Fruit fly (Drosophila melanogaster) whole organism, embryonic: ENCODE data around the gene hbt.

ENCODE experiments used
- Atf3 ChIP-seq: fragments of 200-800 bp; sonication (Bioruptor generic); optimal IDR thresholded peaks from 3 replicates; lab custom pipeline; 2016; ENCODE audit warnings: missing biosample characterization, missing genetic modification characterization
- B-H2 ChIP-seq: fragments of 200-800 bp; sonication (Bioruptor generic); optimal IDR thresholded peaks from 2 replicates; lab custom pipeline; 2018; ENCODE audit warnings: missing biosample characterization, mild to moderate bottlenecking, missing genetic modification characterization
- BtbVII ChIP-seq: fragments of 200-800 bp; sonication (Bioruptor generic); optimal IDR thresholded peaks from 3 replicates; lab custom pipeline; 2017; ENCODE audit warnings: missing biosample characterization, mild to moderate bottlenecking, missing genetic modification characterization
- CG10147 ChIP-seq: fragments of 200-800 bp; sonication (Bioruptor generic); optimal IDR thresholded peaks from 2 replicates; lab custom pipeline; 2019; ENCODE audit warnings: missing biosample characterization, mild to moderate bottlenecking, missing genetic modification characterization, moderate library complexity
- CG10979 ChIP-seq: fragments of 200-800 bp; sonication (Bioruptor generic); optimal IDR thresholded peaks from 2 replicates; lab custom pipeline; 2018; ENCODE audit warnings: missing biosample characterization, mild to moderate bottlenecking, missing genetic modification characterization, moderate library complexity
- CG12155 ChIP-seq: fragments of 200-800 bp; sonication (Bioruptor generic); optimal IDR thresholded peaks from 3 replicates; lab custom pipeline; 2016; ENCODE audit warnings: missing biosample characterization, missing genetic modification characterization
- CG12659 ChIP-seq: fragments of 200-800 bp; sonication (Bioruptor generic); optimal IDR thresholded peaks from 3 replicates; lab custom pipeline; 2017; ENCODE audit warnings: mild to moderate bottlenecking, missing biosample characterization, missing genetic modification reagents, missing genetic modification characterization
- CG15479 ChIP-seq: fragments of 200-800 bp; sonication (Bioruptor generic); optimal IDR thresholded peaks from 3 replicates; lab custom pipeline; 2019; ENCODE audit warnings: missing biosample characterization, mild to moderate bottlenecking, missing genetic modification characterization, moderate library complexity
- CG15514 ChIP-seq: fragments of 200-800 bp; sonication (Bioruptor generic); optimal IDR thresholded peaks from 3 replicates; lab custom pipeline; 2017; ENCODE audit warnings: missing biosample characterization, missing genetic modification characterization, mild to moderate bottlenecking, moderate library complexity, missing genetic modification reagents
- CG15696 ChIP-seq: fragments of 200-800 bp; sonication (Bioruptor generic); optimal IDR thresholded peaks from 2 replicates; lab custom pipeline; 2019; ENCODE audit warnings: missing biosample characterization, mild to moderate bottlenecking, missing genetic modification characterization, moderate library complexity
- CG17829 ChIP-seq: fragments of 200-800 bp; optimal IDR thresholded peaks from 2 replicates; lab custom pipeline; 2019; ENCODE audit warnings: missing biosample characterization, mild to moderate bottlenecking, missing genetic modification characterization, moderate library complexity
- CG18619 ChIP-seq: fragments of 200-800 bp; sonication (Bioruptor generic); optimal IDR thresholded peaks from 3 replicates; lab custom pipeline; 2017; ENCODE audit warnings: missing biosample characterization, mild to moderate bottlenecking, missing genetic modification characterization
- CG31388 ChIP-seq: fragments of 200-800 bp; sonication (Bioruptor generic); optimal IDR thresholded peaks from 2 replicates; lab custom pipeline; 2016; ENCODE audit warnings: missing biosample characterization, missing genetic modification characterization
- CG3281 ChIP-seq: fragments of 200-800 bp; sonication (Bioruptor generic); optimal IDR thresholded peaks from 3 replicates; lab custom pipeline; 2017; ENCODE audit warnings: missing biosample characterization, mild to moderate bottlenecking, missing genetic modification characterization
- CG34422 ChIP-seq: fragments of 200-800 bp; sonication (Bioruptor generic); IDR thresholded peaks from 3 replicates; pipeline ENCODE4 v1.3.6; 2022; ENCODE audit warnings: missing biosample characterization, missing genetic modification characterization
- CG3838 ChIP-seq: fragments of 200-800 bp; sonication (Bioruptor generic); optimal IDR thresholded peaks from 3 replicates; lab custom pipeline; 2016; ENCODE audit warnings: missing biosample characterization, missing genetic modification characterization
- CG3995 ChIP-seq: fragments of 200-800 bp; sonication (Bioruptor generic); optimal IDR thresholded peaks from 3 replicates; lab custom pipeline; 2016; ENCODE audit warnings: missing biosample characterization, missing genetic modification characterization
- CG4854 ChIP-seq: fragments of 200-800 bp; sonication (Bioruptor generic); optimal IDR thresholded peaks from 2 replicates; lab custom pipeline; 2016; ENCODE audit warnings: missing biosample characterization, missing genetic modification characterization, inconsistent platforms
- CG6254 ChIP-seq: fragments of 200-800 bp; sonication (Bioruptor generic); optimal IDR thresholded peaks from 3 replicates; lab custom pipeline; 2017; ENCODE audit warnings: mild to moderate bottlenecking, missing biosample characterization, missing genetic modification reagents, missing genetic modification characterization
- CG7271 ChIP-seq: fragments of 200-800 bp; sonication (Bioruptor generic); optimal IDR thresholded peaks from 2 replicates; lab custom pipeline; 2018; ENCODE audit warnings: missing biosample characterization, mild to moderate bottlenecking, missing genetic modification characterization, moderate library complexity
- CG7745 ChIP-seq: fragments of 200-800 bp; sonication (Bioruptor generic); optimal IDR thresholded peaks from 2 replicates; lab custom pipeline; 2018; ENCODE audit warnings: missing biosample characterization, mild to moderate bottlenecking, missing genetic modification characterization, moderate library complexity
- CG7928 ChIP-seq: fragments of 200-800 bp; sonication (Bioruptor generic); optimal IDR thresholded peaks from 2 replicates; lab custom pipeline; 2017; ENCODE audit warnings: missing biosample characterization, mild to moderate bottlenecking, missing genetic modification characterization
- CG8924 ChIP-seq: fragments of 200-800 bp; optimal IDR thresholded peaks from 3 replicates; lab custom pipeline; 2019; ENCODE audit warnings: missing biosample characterization, mild to moderate bottlenecking, missing genetic modification characterization, moderate library complexity
- CG9876 ChIP-seq: fragments of 200-800 bp; sonication (Bioruptor generic); optimal IDR thresholded peaks from 2 replicates; lab custom pipeline; 2016; ENCODE audit warnings: missing biosample characterization, missing genetic modification characterization
- CHES-1-like ChIP-seq: fragments of 200-800 bp; sonication (Bioruptor generic); optimal IDR thresholded peaks from 2 replicates; lab custom pipeline; 2016; ENCODE audit warnings: missing biosample characterization, missing genetic modification characterization
- Doc2 ChIP-seq: fragments of 200-800 bp; sonication (Bioruptor generic); IDR thresholded peaks from 2 replicates; pipeline ENCODE4 v1.3.6; 2022; ENCODE audit warnings: missing biosample characterization, missing genetic modification characterization
- Dref ChIP-seq: fragments of 200-800 bp; sonication (Bioruptor generic); IDR thresholded peaks from 2 replicates; pipeline ENCODE4 v1.3.6; 2022; ENCODE audit warnings: missing biosample characterization, missing genetic modification characterization
- E2f1 ChIP-seq: fragments of 200-800 bp; sonication (Bioruptor generic); IDR thresholded peaks from 2 replicates; pipeline ENCODE4 v1.3.6; 2022; ENCODE audit warnings: missing biosample characterization, missing genetic modification characterization
- E2f2 ChIP-seq: fragments of 200-800 bp; sonication (Bioruptor generic); IDR thresholded peaks from 2 replicates; pipeline ENCODE4 v1.3.6; 2022; ENCODE audit warnings: missing biosample characterization, missing genetic modification characterization
- Ets97D ChIP-seq: fragments of 200-800 bp; sonication (Bioruptor generic); optimal IDR thresholded peaks from 3 replicates; lab custom pipeline; 2016; ENCODE audit warnings: missing biosample characterization, missing genetic modification characterization
- Fer1 ChIP-seq: fragments of 200-800 bp; sonication (Bioruptor generic); optimal IDR thresholded peaks from 2 replicates; lab custom pipeline; 2017; ENCODE audit warnings: missing biosample characterization, mild to moderate bottlenecking, missing genetic modification characterization
- Fer3 ChIP-seq: fragments of 200-800 bp; sonication (Bioruptor generic); optimal IDR thresholded peaks from 2 replicates; lab custom pipeline; 2018; ENCODE audit warnings: missing biosample characterization, mild to moderate bottlenecking, missing genetic modification characterization, moderate library complexity
- HLH54F ChIP-seq: fragments of 200-800 bp; sonication (Bioruptor generic); optimal IDR thresholded peaks from 3 replicates; lab custom pipeline; 2016; ENCODE audit warnings: missing biosample characterization, missing genetic modification characterization
- Hey ChIP-seq: fragments of 200-800 bp; sonication (Bioruptor generic); optimal IDR thresholded peaks from 3 replicates; lab custom pipeline; 2018; ENCODE audit warnings: missing biosample characterization, mild to moderate bottlenecking, missing genetic modification characterization
- HmgZ ChIP-seq: fragments of 200-800 bp; sonication (Bioruptor generic); optimal IDR thresholded peaks from 2 replicates; lab custom pipeline; 2018; ENCODE audit warnings: missing biosample characterization, mild to moderate bottlenecking, missing genetic modification characterization
- NFAT ChIP-seq: fragments of 200-800 bp; sonication (Bioruptor generic); IDR thresholded peaks from 2 replicates; pipeline ENCODE4 v1.3.6; 2022; ENCODE audit warnings: missing biosample characterization, missing genetic modification characterization
- Spps ChIP-seq: fragments of 200-800 bp; sonication (Bioruptor generic); optimal IDR thresholded peaks from 2 replicates; lab custom pipeline; 2018; ENCODE audit warnings: missing biosample characterization, mild to moderate bottlenecking, missing genetic modification characterization
- Stat92E ChIP-seq, 3 experiments: fragments of >200 bp in 2 of 3; fragments of 200-800 bp in 1 of 3; sonication (Bioruptor generic) in 1 of 3; optimal IDR thresholded peaks; 2 replicates each; lab custom pipeline; 2017 to 2019; ENCODE audit warnings: missing biosample characterization in 3 of 3, missing genetic modification characterization in 3 of 3, mild to moderate bottlenecking in 1 of 3, moderate library complexity in 1 of 3
- ab ChIP-seq: fragments of 200-800 bp; sonication (Bioruptor generic); optimal IDR thresholded peaks from 2 replicates; lab custom pipeline; 2016; ENCODE audit warnings: missing biosample characterization, missing genetic modification characterization
- al ChIP-seq: fragments of 200-800 bp; sonication (Bioruptor generic); IDR thresholded peaks from 2 replicates; pipeline ENCODE4 v1.3.6; 2022; ENCODE audit warnings: missing biosample characterization, missing genetic modification characterization
- ap ChIP-seq: fragments of 200-800 bp; sonication (Bioruptor generic); IDR thresholded peaks from 2 replicates; pipeline ENCODE4 v1.3.6; 2022; ENCODE audit warnings: missing biosample characterization, missing genetic modification characterization
- az2 ChIP-seq: fragments of 200-800 bp; sonication (Bioruptor generic); optimal IDR thresholded peaks from 3 replicates; lab custom pipeline; 2016; ENCODE audit warnings: missing biosample characterization, missing genetic modification characterization
- caup ChIP-seq: fragments of 200-800 bp; sonication (Bioruptor generic); optimal IDR thresholded peaks from 3 replicates; lab custom pipeline; 2017; ENCODE audit warnings: missing biosample characterization, mild to moderate bottlenecking, missing genetic modification characterization, moderate library complexity; ENCODE audit not compliant: severe bottlenecking
- dmrt99B ChIP-seq: fragments of 200-800 bp; sonication (Bioruptor generic); optimal IDR thresholded peaks from 2 replicates; lab custom pipeline; 2018; ENCODE audit warnings: missing biosample characterization, mild to moderate bottlenecking, missing genetic modification characterization, moderate library complexity
- fru ChIP-seq: fragments of >200 bp; optimal IDR thresholded peaks from 2 replicates; lab custom pipeline; 2017
- h ChIP-seq: fragments of >200 bp; optimal IDR thresholded peaks from 2 replicates; lab custom pipeline; 2017
- lbe ChIP-seq: fragments of 200-800 bp; sonication (Bioruptor generic); optimal IDR thresholded peaks from 2 replicates; lab custom pipeline; 2016; ENCODE audit warnings: missing biosample characterization, mild to moderate bottlenecking, missing genetic modification characterization
- ro ChIP-seq: fragments of 200-800 bp; sonication (Bioruptor generic); IDR thresholded peaks from 2 replicates; pipeline ENCODE4 v1.3.6; 2022; ENCODE audit warnings: missing biosample characterization, missing genetic modification characterization
- scrt ChIP-seq: fragments of 200-800 bp; sonication (Bioruptor generic); optimal IDR thresholded peaks from 2 replicates; lab custom pipeline; 2018; ENCODE audit warnings: missing biosample characterization, mild to moderate bottlenecking, missing genetic modification characterization, moderate library complexity
- sug ChIP-seq: fragments of 200-800 bp; optimal IDR thresholded peaks from 2 replicates; lab custom pipeline; 2019; ENCODE audit warnings: missing biosample characterization, mild to moderate bottlenecking, missing genetic modification characterization, moderate library complexity
- tll ChIP-seq, 2 experiments: fragments of 200-800 bp in 1 of 2; fragments of >200 bp in 1 of 2; sonication (Bioruptor generic) in 1 of 2; optimal IDR thresholded peaks; 2 replicates each; lab custom pipeline; 2017 to 2019; ENCODE audit warnings: missing biosample characterization in 2 of 2, missing genetic modification characterization in 2 of 2, mild to moderate bottlenecking in 1 of 2, moderate library complexity in 1 of 2
- zfh2 ChIP-seq: fragments of 200-800 bp; sonication (Bioruptor generic); optimal IDR thresholded peaks from 2 replicates; lab custom pipeline; 2016; ENCODE audit warnings: missing biosample characterization, missing genetic modification characterization

The hbt gene

dm6 chr2L:13367378-13367777, 36.5 kb upstream of the hbt start, which contains the start of gene Tap42 (continued):
- TF ChIP-seq E2f2 (GFP tag; lab: Robert Waterston, UW) (peak; percentile 28), Dref (GFP tag; lab: Robert Waterston, UW) (no peak), CG17829 (tag; lab: Kevin White, UChicago) (peak; percentile 24), tll (GFP tag; optimal IDR thresholded peaks at IDR 0.05; lab: Kevin White, UChicago) (no peak), CG3281 (peak; percentile 46), CG9876 (GFP tag; lab: Kevin White, UChicago) (no peak), Doc2 (GFP tag; lab: Robert Waterston, UW) (no peak), CG34422 (GFP tag; lab: Robert Waterston, UW) (no peak; the same call in 2 of the 3 replicates), CG31388 (GFP tag; lab: Kevin White, UChicago) (no peak), CG10979 (tag; lab: Kevin White, UChicago) (peak; percentile 29), CG15696 (tag; lab: Kevin White, UChicago) (peak; percentile 11), CG3995 (no peak), CG15479 (peak; percentile 24), Fer3 (no peak), zfh2 (GFP tag; lab: Kevin White, UChicago) (no peak), lbe (GFP tag; lab: Kevin White, UChicago) (no peak), Spps (tag; lab: Kevin White, UChicago) (no peak), E2f1 (no peak), az2 (GFP tag; lab: Kevin White, UChicago) (peak; percentile 20), CG4854 (GFP tag; lab: Kevin White, UChicago) (no peak), Fer1 (peak; percentile 52), CG7271 (tag; lab: Kevin White, UChicago) (no peak), CG18619 (GFP tag; lab: Kevin White, UChicago) (no peak), CG10147 (GFP tag; lab: Kevin White, UChicago) (peak; percentile 0), CG15514 (GFP tag; lab: Kevin White, UChicago) (peak; percentile 54), al (GFP tag; lab: Robert Waterston, UW) (no peak), CG7745 (tag; lab: Kevin White, UChicago) (no peak), dmrt99B (no peak), CG3838 (GFP tag; lab: Kevin White, UChicago) (no peak), ro (GFP tag; lab: Robert Waterston, UW) (no peak), B-H2 (GFP tag; lab: Kevin White, UChicago) (peak; percentile 26), CG12155 (peak; percentile 22), CG12659 (GFP tag; lab: Kevin White, UChicago) (peak; percentile 53), scrt (GFP tag; lab: Kevin White, UChicago) (peak; percentile 25), CG6254 (no peak), CHES-1-like (GFP tag; lab: Kevin White, UChicago) (no peak), Hey (tag; lab: Kevin White, UChicago) (no peak), CG7928 (GFP tag; lab: Kevin White, UChicago) (peak; percentile 89), caup (GFP tag; lab: Kevin White, UChicago) (peak; percentile 19), h (lab: Kevin White, UChicago) (no peak), HmgZ (tag; lab: Kevin White, UChicago) (peak; percentile 25), Atf3 (GFP tag; lab: Kevin White, UChicago) (no peak), NFAT (no peak), CG8924 (peak; percentile 27), fru (lab: Kevin White, UChicago) (no peak), Stat92E (GFP tag; optimal IDR thresholded peaks at IDR 0.05; lab: Kevin White, UChicago) (no peak), ab (GFP tag; lab: Kevin White, UChicago) (no peak), HLH54F (GFP tag; lab: Kevin White, UChicago) (no peak), ap (GFP tag; lab: Robert Waterston, UW) (no peak), sug (tag; lab: Kevin White, UChicago) (peak; percentile 48), Ets97D (no peak), BtbVII (GFP tag; lab: Kevin White, UChicago) (no peak)
